Fruit fly (Drosophila melanogaster) whole organism: ENCODE results near the gene UQCR-C2.

ENCODE experiments used
- Dll ChIP-seq: fragments of >200 bp; optimal IDR thresholded peaks from 2 replicates; lab custom pipeline; 2017
- EcR ChIP-seq, 2 experiments: fragments of >200 bp; optimal IDR thresholded peaks; 2 replicates each; lab custom pipeline; 2017; ENCODE audit warnings: missing biosample characterization in 2 of 2, missing genetic modification characterization in 2 of 2, missing genetic modification reagents in 2 of 2
- usp ChIP-seq: fragments of >200 bp; optimal IDR thresholded peaks from 2 replicates; lab custom pipeline; 2017; ENCODE audit warnings: missing biosample characterization, missing genetic modification characterization, mixed read lengths

DNA sequence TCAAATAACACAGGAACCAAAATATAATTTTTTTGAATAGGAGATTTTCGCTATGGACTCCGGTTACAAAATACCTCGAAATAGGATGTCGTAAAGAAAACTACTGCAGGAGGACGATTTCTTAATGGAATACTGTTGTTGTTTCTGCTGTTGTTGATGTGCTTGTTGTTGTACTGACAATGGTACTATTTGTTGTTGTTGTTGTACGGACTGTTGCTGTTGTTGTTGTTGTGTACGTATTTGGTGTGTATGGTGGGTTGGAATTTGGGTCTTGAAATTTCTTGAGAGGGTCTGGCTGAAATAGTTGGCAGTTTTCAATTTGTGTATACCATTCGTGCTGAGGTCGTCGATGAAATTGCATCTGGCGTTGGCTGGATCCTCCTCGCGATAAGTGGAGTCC, 42.3 kb downstream of the UQCR-C2 start:
- TF ChIP-seq Dll (lab: Kevin White, UChicago) = no peak
- TF ChIP-seq usp (GFP tag; lab: Kevin White, UChicago) = no peak
- TF ChIP-seq EcR (GFP tag; optimal IDR thresholded peaks at IDR 0.05; lab: Kevin White, UChicago) = no peak
